Fruit fly (Drosophila melanogaster): ENCODE measurements around the gene CG10920.
A peak's percentile ranks its signal among the peaks of the same experiment; 100 is the strongest.

- TF ChIP-seq Dfd (GFP tag; optimal IDR thresholded peaks at IDR 0.05): no peak
- TF ChIP-seq Hr78 (GFP tag; optimal IDR thresholded peaks at IDR 0.05): no peak
- TF ChIP-seq rgr (GFP tag; optimal IDR thresholded peaks at IDR 0.05): peak; percentile 70
Observed at dm6 chrX:7893411-7894122, 39.5 kb upstream of the CG10920 start, which contains the start of the genes CG45089, ND-MNLL and p115.
